Fruit fly (Drosophila melanogaster) whole organism, embryonic: ENCODE measurements around the gene MICU3.

Experiments used
- Bdp1 ChIP-seq: fragments of 200-800 bp; sonication (Bioruptor generic); optimal IDR thresholded peaks from 3 replicates; lab custom pipeline; 2016; ENCODE audit warnings: missing biosample characterization, missing genetic modification characterization
- CG10979 ChIP-seq: fragments of 200-800 bp; sonication (Bioruptor generic); optimal IDR thresholded peaks from 2 replicates; lab custom pipeline; 2018; ENCODE audit warnings: missing biosample characterization, mild to moderate bottlenecking, missing genetic modification characterization, moderate library complexity
- CG11504 ChIP-seq: fragments of 200-800 bp; sonication (Bioruptor generic); optimal IDR thresholded peaks from 3 replicates; lab custom pipeline; 2019; ENCODE audit warnings: missing biosample characterization, mild to moderate bottlenecking, missing genetic modification characterization, moderate library complexity
- CG12155 ChIP-seq: fragments of 200-800 bp; sonication (Bioruptor generic); optimal IDR thresholded peaks from 3 replicates; lab custom pipeline; 2016; ENCODE audit warnings: missing biosample characterization, missing genetic modification characterization
- CG12219 ChIP-seq: fragments of 200-800 bp; sonication (Bioruptor generic); optimal IDR thresholded peaks from 3 replicates; lab custom pipeline; 2018; ENCODE audit warnings: missing biosample characterization, mild to moderate bottlenecking, missing genetic modification characterization
- CG14860 ChIP-seq: fragments of 200-800 bp; sonication (Bioruptor generic); IDR thresholded peaks from 3 replicates; pipeline ENCODE4 v1.3.6; 2022; ENCODE audit warnings: missing biosample characterization, missing genetic modification characterization; ENCODE audit not compliant: partially characterized antibody
- CG15011 ChIP-seq: fragments of 200-800 bp; sonication (Bioruptor generic); optimal IDR thresholded peaks from 3 replicates; lab custom pipeline; 2018; ENCODE audit warnings: missing biosample characterization, mild to moderate bottlenecking, missing genetic modification characterization
- CG1832 ChIP-seq: fragments of 200-800 bp; sonication (Bioruptor generic); optimal IDR thresholded peaks from 2 replicates; lab custom pipeline; 2017; ENCODE audit warnings: missing biosample characterization, mild to moderate bottlenecking, missing genetic modification characterization, inconsistent platforms
- CG32772 ChIP-seq: fragments of 200-800 bp; sonication (Bioruptor generic); IDR thresholded peaks from 2 replicates; pipeline ENCODE4 v1.3.6; 2022; ENCODE audit warnings: missing biosample characterization, missing genetic modification characterization
- CG3995 ChIP-seq: fragments of 200-800 bp; sonication (Bioruptor generic); optimal IDR thresholded peaks from 3 replicates; lab custom pipeline; 2016; ENCODE audit warnings: missing biosample characterization, missing genetic modification characterization
- CG4730 ChIP-seq: fragments of 200-800 bp; sonication (Bioruptor generic); IDR thresholded peaks from 2 replicates; pipeline ENCODE4 v1.3.6; 2022; ENCODE audit warnings: missing biosample characterization, missing genetic modification characterization
- CG6689 ChIP-seq: fragments of 200-800 bp; sonication (Bioruptor generic); IDR thresholded peaks from 2 replicates; pipeline ENCODE4 v1.3.6; 2022; ENCODE audit warnings: missing biosample characterization, missing genetic modification characterization
- CG7745 ChIP-seq: fragments of 200-800 bp; sonication (Bioruptor generic); optimal IDR thresholded peaks from 2 replicates; lab custom pipeline; 2018; ENCODE audit warnings: missing biosample characterization, mild to moderate bottlenecking, missing genetic modification characterization, moderate library complexity
- CG7963 ChIP-seq: fragments of 200-800 bp; sonication (Bioruptor generic); IDR thresholded peaks from 3 replicates; pipeline ENCODE4 v1.3.6; 2022; ENCODE audit warnings: missing biosample characterization, missing genetic modification characterization; ENCODE audit not compliant: partially characterized antibody
- CG8388 ChIP-seq: fragments of 200-800 bp; sonication (Bioruptor generic); optimal IDR thresholded peaks from 2 replicates; lab custom pipeline; 2019; ENCODE audit warnings: missing biosample characterization, mild to moderate bottlenecking, missing genetic modification characterization, moderate library complexity
- Dll ChIP-seq: fragments of 200-800 bp; sonication (Bioruptor generic); IDR thresholded peaks from 4 replicates; pipeline ENCODE4 v1.3.6; 2022; ENCODE audit warnings: missing biosample characterization, missing genetic modification characterization; ENCODE audit not compliant: partially characterized antibody
- ERR ChIP-seq: fragments of 200-800 bp; sonication (Bioruptor generic); optimal IDR thresholded peaks from 2 replicates; lab custom pipeline; 2016; ENCODE audit warnings: missing biosample characterization, missing genetic modification characterization
- GATAe ChIP-seq: fragments of 200-800 bp; sonication (Bioruptor generic); conservative IDR thresholded peaks from 2 replicates; pipeline ENCODE4 v1.3.6; 2022; ENCODE audit warnings: missing biosample characterization, missing genetic modification characterization
- Gug ChIP-seq: fragments of 200-800 bp; sonication (Bioruptor generic); IDR thresholded peaks from 4 replicates; pipeline ENCODE4 v1.3.6; 2022; ENCODE audit warnings: missing biosample characterization, missing genetic modification characterization
- Hand ChIP-seq: fragments of 200-800 bp; sonication (Bioruptor generic); optimal IDR thresholded peaks from 2 replicates; lab custom pipeline; 2017; ENCODE audit warnings: mild to moderate bottlenecking, missing biosample characterization, missing genetic modification reagents, missing genetic modification characterization
- Hr51 ChIP-seq, 2 experiments: fragments of 200-800 bp; sonication (Bioruptor generic); optimal IDR thresholded peaks; 2 replicates in 1 of 2; 3 replicates in 1 of 2; lab custom pipeline; 2016 to 2018; ENCODE audit warnings: missing biosample characterization in 2 of 2, missing genetic modification characterization in 2 of 2, mild to moderate bottlenecking in 1 of 2, moderate library complexity in 1 of 2
- Neu2 ChIP-seq: fragments of 200-800 bp; sonication (Bioruptor generic); optimal IDR thresholded peaks from 3 replicates; lab custom pipeline; 2016; ENCODE audit warnings: missing biosample characterization, missing genetic modification characterization, borderline replicate concordance
- Nf-YA ChIP-seq: fragments of 200-800 bp; sonication (Bioruptor generic); IDR thresholded peaks from 2 replicates; pipeline ENCODE4 v1.3.6; 2022; ENCODE audit warnings: missing biosample characterization, missing genetic modification characterization
- Nf-YB ChIP-seq: fragments of 200-800 bp; sonication (Bioruptor generic); optimal IDR thresholded peaks from 3 replicates; lab custom pipeline; 2019; ENCODE audit warnings: missing biosample characterization, mild to moderate bottlenecking, missing genetic modification characterization, moderate library complexity
- Optix ChIP-seq: fragments of 200-800 bp; sonication (Bioruptor generic); IDR thresholded peaks from 3 replicates; pipeline ENCODE4 v1.3.6; 2022; ENCODE audit warnings: missing biosample characterization, missing genetic modification characterization
- PHDP ChIP-seq: fragments of 200-800 bp; sonication (Bioruptor generic); optimal IDR thresholded peaks from 3 replicates; lab custom pipeline; 2018; ENCODE audit warnings: missing biosample characterization, mild to moderate bottlenecking, missing genetic modification characterization, moderate library complexity
- Poxn ChIP-seq: fragments of 200-800 bp; sonication (Bioruptor generic); IDR thresholded peaks from 2 replicates; pipeline ENCODE4 v1.3.6; 2022; ENCODE audit warnings: missing biosample characterization, missing genetic modification characterization
- Taf1 ChIP-seq: fragments of 200-800 bp; sonication (Bioruptor generic); IDR thresholded peaks from 2 replicates; pipeline ENCODE4 v1.3.6; 2022; ENCODE audit warnings: missing biosample characterization, missing genetic modification characterization
- Usf ChIP-seq: fragments of 200-800 bp; sonication (Bioruptor generic); optimal IDR thresholded peaks from 2 replicates; lab custom pipeline; 2017; ENCODE audit warnings: missing genotype, missing biosample characterization, missing genetic modification characterization
- abd-A ChIP-seq: fragments of 200-800 bp; sonication (Bioruptor generic); optimal IDR thresholded peaks from 3 replicates; lab custom pipeline; 2019; ENCODE audit warnings: missing biosample characterization, mild to moderate bottlenecking, missing genetic modification characterization, moderate library complexity
- al ChIP-seq: fragments of 200-800 bp; sonication (Bioruptor generic); IDR thresholded peaks from 2 replicates; pipeline ENCODE4 v1.3.6; 2022; ENCODE audit warnings: missing biosample characterization, missing genetic modification characterization
- amos ChIP-seq: fragments of 200-800 bp; sonication (Bioruptor generic); IDR thresholded peaks from 2 replicates; pipeline ENCODE4 v1.3.6; 2022; ENCODE audit warnings: missing biosample characterization, missing genetic modification characterization; ENCODE audit not compliant: partially characterized antibody
- btn ChIP-seq: fragments of 200-800 bp; sonication (Bioruptor generic); optimal IDR thresholded peaks from 2 replicates; lab custom pipeline; 2016; ENCODE audit warnings: missing biosample characterization, missing genetic modification characterization
- dysf ChIP-seq: fragments of 200-800 bp; sonication (Bioruptor generic); IDR thresholded peaks from 3 replicates; pipeline ENCODE4 v1.3.6; 2022; ENCODE audit warnings: missing biosample characterization, missing genetic modification characterization
- ewg ChIP-seq: fragments of 200-800 bp; sonication (Bioruptor generic); optimal IDR thresholded peaks from 3 replicates; lab custom pipeline; 2017; ENCODE audit warnings: mild to moderate bottlenecking, missing biosample characterization, missing genetic modification reagents, missing genetic modification characterization
- fru ChIP-seq: fragments of >200 bp; optimal IDR thresholded peaks from 2 replicates; lab custom pipeline; 2017
- ftz-f1 ChIP-seq: fragments of 200-800 bp; sonication (Bioruptor generic); optimal IDR thresholded peaks from 2 replicates; lab custom pipeline; 2016; ENCODE audit warnings: missing biosample characterization, missing genetic modification characterization
- fu2 ChIP-seq: fragments of 200-800 bp; sonication (Bioruptor generic); optimal IDR thresholded peaks from 2 replicates; lab custom pipeline; 2016; ENCODE audit warnings: missing biosample characterization, missing genetic modification characterization
- gt ChIP-seq: fragments of 200-800 bp; sonication (Bioruptor generic); IDR thresholded peaks from 2 replicates; pipeline ENCODE4 v1.3.6; 2022; ENCODE audit warnings: missing biosample characterization, missing genetic modification characterization
- insv ChIP-seq, 2 experiments: fragments of 200-800 bp; sonication (Bioruptor generic); optimal IDR thresholded peaks; 3 replicates each; lab custom pipeline; 2016 to 2018; ENCODE audit warnings: missing biosample characterization in 2 of 2, missing genetic modification characterization in 2 of 2
- org-1 ChIP-seq: fragments of 200-800 bp; sonication (Bioruptor generic); optimal IDR thresholded peaks from 2 replicates; lab custom pipeline; 2017; ENCODE audit warnings: missing biosample characterization, missing genetic modification characterization
- phol ChIP-seq: fragments of 200-800 bp; sonication (Bioruptor generic); optimal IDR thresholded peaks from 3 replicates; lab custom pipeline; 2018; ENCODE audit warnings: missing biosample characterization, mild to moderate bottlenecking, missing genetic modification characterization, moderate library complexity
- pzg ChIP-seq: fragments of 200-800 bp; sonication (Bioruptor generic); optimal IDR thresholded peaks from 3 replicates; lab custom pipeline; 2018; ENCODE audit warnings: missing biosample characterization, mild to moderate bottlenecking, missing genetic modification characterization, moderate library complexity
- ranshi ChIP-seq: fragments of 200-800 bp; sonication (Bioruptor generic); IDR thresholded peaks from 2 replicates; pipeline ENCODE4 v1.3.6; 2022; ENCODE audit warnings: missing biosample characterization, missing genetic modification characterization
- stc ChIP-seq: fragments of 200-800 bp; sonication (Bioruptor generic); IDR thresholded peaks from 2 replicates; pipeline ENCODE4 v1.3.6; 2022; ENCODE audit warnings: missing biosample characterization, missing genetic modification characterization
- sug ChIP-seq: fragments of 200-800 bp; optimal IDR thresholded peaks from 2 replicates; lab custom pipeline; 2019; ENCODE audit warnings: missing biosample characterization, mild to moderate bottlenecking, missing genetic modification characterization, moderate library complexity
- twi ChIP-seq: fragments of 200-800 bp; optimal IDR thresholded peaks from 2 replicates; lab custom pipeline; 2019; ENCODE audit warnings: missing biosample characterization, mild to moderate bottlenecking, missing genetic modification characterization, moderate library complexity
- zen2 ChIP-seq: fragments of 200-800 bp; sonication (Bioruptor generic); IDR thresholded peaks from 3 replicates; pipeline ENCODE4 v1.3.6; 2022; ENCODE audit warnings: missing biosample characterization, missing genetic modification characterization; ENCODE audit not compliant: partially characterized antibody
- zf30C ChIP-seq: fragments of 200-800 bp; sonication (Bioruptor generic); optimal IDR thresholded peaks from 3 replicates; lab custom pipeline; 2018; ENCODE audit warnings: missing biosample characterization, mild to moderate bottlenecking, missing genetic modification characterization

MICU3 gene

dm6 chr3R:19846870-19847590 lies at the start of gene MICU3 (continued):
- TF ChIP-seq phol (tag; lab: Kevin White, UChicago) (peak; percentile 74), CG12219 (GFP tag; lab: Kevin White, UChicago) (no peak), CG11504 (no peak), pzg (GFP tag; lab: Kevin White, UChicago) (peak; percentile 48), Usf (GFP tag; lab: Kevin White, UChicago) (peak; percentile 31), stc (0 out of 2 replicates have a peak, but pooled peaks have one; percentile 9), ERR (GFP tag; lab: Kevin White, UChicago) (no peak), zf30C (GFP tag; lab: Kevin White, UChicago) (no peak), Dll (GFP tag; lab: Robert Waterston, UW) (peak; percentile 89), GATAe (no peak), abd-A (no peak), Neu2 (GFP tag; lab: Kevin White, UChicago) (no peak), Nf-YA (GFP tag; lab: Robert Waterston, UW) (no peak), gt (no peak), zen2 (GFP tag; lab: Robert Waterston, UW) (peak; percentile 48; the same call in 1 of the 3 replicates), amos (peak; percentile 73), Optix (GFP tag; lab: Robert Waterston, UW) (no peak; the same call in 2 of the 3 replicates), Hand (GFP tag; lab: Kevin White, UChicago) (no peak), ftz-f1 (no peak), fru (lab: Kevin White, UChicago) (no peak), insv (GFP tag; optimal IDR thresholded peaks at IDR 0.05; lab: Kevin White, UChicago) (no peak), CG6689 (GFP tag; lab: Robert Waterston, UW) (peak; percentile 66), twi (tag; lab: Kevin White, UChicago) (no peak), CG32772 (GFP tag; lab: Robert Waterston, UW) (peak; percentile 59; the same call in 1 of the 2 replicates), CG7963 (GFP tag; lab: Robert Waterston, UW) (peak; percentile 46; the same call in 1 of the 3 replicates), sug (peak; percentile 1), Hr51 (GFP tag; optimal IDR thresholded peaks at IDR 0.05; lab: Kevin White, UChicago) (peak in 1 of 2 experiments; percentile 77), Taf1 (GFP tag; lab: Robert Waterston, UW) (peak; percentile 31; the same call in 1 of the 2 replicates), CG3995 (GFP tag; lab: Kevin White, UChicago) (peak; percentile 87), CG15011 (GFP tag; lab: Kevin White, UChicago) (no peak), CG10979 (tag; lab: Kevin White, UChicago) (peak; percentile 37), CG7745 (tag; lab: Kevin White, UChicago) (no peak), btn (no peak), org-1 (GFP tag; lab: Kevin White, UChicago) (no peak), CG8388 (GFP tag; lab: Kevin White, UChicago) (peak; percentile 31), CG12155 (GFP tag; lab: Kevin White, UChicago) (peak; percentile 56), Bdp1 (GFP tag; lab: Kevin White, UChicago) (peak; percentile 65), Gug (GFP tag; lab: Robert Waterston, UW) (peak; percentile 55; the same call in 3 of the 4 replicates), Poxn (GFP tag; lab: Robert Waterston, UW) (no peak), CG1832 (GFP tag; lab: Kevin White, UChicago) (no peak), dysf (GFP tag; lab: Robert Waterston, UW) (peak; percentile 75), ewg (peak; percentile 46), PHDP (tag; lab: Kevin White, UChicago) (peak; percentile 48), Nf-YB (no peak), CG14860 (peak; percentile 72), fu2 (GFP tag; lab: Kevin White, UChicago) (peak; percentile 63), al (peak; percentile 67), CG4730 (peak; percentile 29; the same call in 1 of the 2 replicates), ranshi (GFP tag; lab: Robert Waterston, UW) (0 out of 2 replicates have a peak, but pooled peaks have one; percentile 23)
